Fruit fly (Drosophila melanogaster): Measurements from ENCODE around the gene Nup35.

Gene Nup35

dm6 chrX:18635118-18635552 lies 12.8 kb upstream of the Nup35 start (continued):
- TF ChIP-seq CG2875 (GFP tag; optimal IDR thresholded peaks at IDR 0.05) = no peak
- TF ChIP-seq CG12659 (GFP tag; optimal IDR thresholded peaks at IDR 0.05) = peak; percentile 27
- no peak for TF ChIP-seq tll (GFP tag; optimal IDR thresholded peaks at IDR 0.05)
- TF ChIP-seq hth (optimal IDR thresholded peaks at IDR 0.05) = no peak
- no peak for TF ChIP-seq mirr (GFP tag; optimal IDR thresholded peaks at IDR 0.05)
- no peak; the same call in 2 of the 3 replicates for TF ChIP-seq vnd (GFP tag; IDR thresholded peaks at IDR 0.05; ENCODE audit: partially characterized antibody)
- TF ChIP-seq CG3726 (GFP tag; IDR thresholded peaks at IDR 0.05) = no peak
- no peak for TF ChIP-seq dmrt99B (tag; optimal IDR thresholded peaks at IDR 0.05)
- peak; percentile 33 for TF ChIP-seq shn (GFP tag; optimal IDR thresholded peaks at IDR 0.05)
- no peak for TF ChIP-seq h (optimal IDR thresholded peaks at IDR 0.05)
- no peak for TF ChIP-seq CG3065 (GFP tag; optimal IDR thresholded peaks at IDR 0.05)
- TF ChIP-seq Max (GFP tag; optimal IDR thresholded peaks at IDR 0.05) = no peak
- TF ChIP-seq CG17829 (tag; optimal IDR thresholded peaks at IDR 0.05) = peak; percentile 47
- TF ChIP-seq ase (GFP tag; IDR thresholded peaks at IDR 0.05) = no peak
- no peak for TF ChIP-seq CG30431 (GFP tag; optimal IDR thresholded peaks at IDR 0.05)
- TF ChIP-seq knrl (GFP tag; IDR thresholded peaks at IDR 0.05; ENCODE audit: partially characterized antibody) = peak; percentile 70
- TF ChIP-seq CG9609 (GFP tag; optimal IDR thresholded peaks at IDR 0.05) = peak; percentile 12
- peak; percentile 48; the same call in 1 of the 2 replicates for TF ChIP-seq NFAT (GFP tag; IDR thresholded peaks at IDR 0.05)
- TF ChIP-seq CG14667 (GFP tag; IDR thresholded peaks at IDR 0.05) = no peak
- peak; percentile 22 for TF ChIP-seq Mad (GFP tag; optimal IDR thresholded peaks at IDR 0.05)
- TF ChIP-seq en (GFP tag; optimal IDR thresholded peaks at IDR 0.05) = peak; percentile 19
- TF ChIP-seq caup (GFP tag; optimal IDR thresholded peaks at IDR 0.05; ENCODE audit: severe bottlenecking) = peak; percentile 36
- TF ChIP-seq CG10959 (GFP tag; IDR thresholded peaks at IDR 0.05) = no peak
- peak; percentile 77 for TF ChIP-seq BEAF-32 (GFP tag; optimal IDR thresholded peaks at IDR 0.05)
- no peak for TF ChIP-seq croc (GFP tag; conservative IDR thresholded peaks at IDR 0.05)
- no peak for TF ChIP-seq CG15011 (GFP tag; optimal IDR thresholded peaks at IDR 0.05)
- TF ChIP-seq CG43689 (GFP tag; IDR thresholded peaks at IDR 0.05) = no peak
- TF ChIP-seq B-H1 (GFP tag; IDR thresholded peaks at IDR 0.05) = no peak
- peak; percentile 58 for TF ChIP-seq mam (GFP tag; optimal IDR thresholded peaks at IDR 0.05)
- no peak for TF ChIP-seq CG1529 (GFP tag; optimal IDR thresholded peaks at IDR 0.05)
- TF ChIP-seq CG7786 (GFP tag; optimal IDR thresholded peaks at IDR 0.05) = no peak
- peak; percentile 98 for TF ChIP-seq CG15073 (GFP tag; optimal IDR thresholded peaks at IDR 0.05)
- peak; percentile 64 for TF ChIP-seq CG11247 (GFP tag; IDR thresholded peaks at IDR 0.05)
- TF ChIP-seq CG6854 (GFP tag; optimal IDR thresholded peaks at IDR 0.05) = no peak
- no peak for TF ChIP-seq yki (optimal IDR thresholded peaks at IDR 0.05)
- TF ChIP-seq slbo (GFP tag; IDR thresholded peaks at IDR 0.05) = peak; percentile 73
- no peak for TF ChIP-seq CG6272 (GFP tag; IDR thresholded peaks at IDR 0.05)
- no peak for TF ChIP-seq TFAM (GFP tag; optimal IDR thresholded peaks at IDR 0.05)
- no peak for TF ChIP-seq Neu2 (GFP tag; optimal IDR thresholded peaks at IDR 0.05; ENCODE audit: borderline replicate concordance)
- TF ChIP-seq gcm (GFP tag; optimal IDR thresholded peaks at IDR 0.05) = no peak
- no peak for TF ChIP-seq CG30020 (tag; optimal IDR thresholded peaks at IDR 0.05)
- no peak for TF ChIP-seq Atf3 (GFP tag; optimal IDR thresholded peaks at IDR 0.05)
- no peak for TF ChIP-seq lov (optimal IDR thresholded peaks at IDR 0.05)
- TF ChIP-seq lov (GFP tag; IDR thresholded peaks at IDR 0.05) = no peak
- TF ChIP-seq Trl (optimal IDR thresholded peaks at IDR 0.05) = no peak
- TF ChIP-seq Trl (GFP tag; optimal IDR thresholded peaks at IDR 0.05) = peak; percentile 48
- TF ChIP-seq pita (GFP tag; optimal IDR thresholded peaks at IDR 0.05) = peak; percentile 44
- TF ChIP-seq CG3281 (GFP tag; optimal IDR thresholded peaks at IDR 0.05) = no peak
- no peak for TF ChIP-seq CG6654 (GFP tag; optimal IDR thresholded peaks at IDR 0.05)
- no peak; the same call in 2 of the 3 replicates for TF ChIP-seq CG34224 (GFP tag; IDR thresholded peaks at IDR 0.05; ENCODE audit: partially characterized antibody)
- no peak for TF ChIP-seq CG12071 (GFP tag; optimal IDR thresholded peaks at IDR 0.05)
- TF ChIP-seq D (optimal IDR thresholded peaks at IDR 0.05) = no peak
- TF ChIP-seq D (GFP tag; optimal IDR thresholded peaks at IDR 0.05) = no peak

Data from whole organism, embryonic.